Worm (Caenorhabditis elegans) whole organism, L1 larva: ENCODE results near the gene C33D9.8.

ENCODE experiments used
- C16A3.4 ChIP-seq: fragments of 150-350 bp; optimal IDR thresholded peaks from 2 replicates; lab custom pipeline; 2014; ENCODE audit warnings: missing biosample characterization, missing genetic modification characterization
- C34B4.2 ChIP-seq: sonication (generic microtip); optimal IDR thresholded peaks from 2 replicates; lab custom pipeline; 2017; ENCODE audit warnings: mild to moderate bottlenecking, missing genetic modification characterization, missing compliant biosample characterization
- F16B12.6 ChIP-seq: fragments of 150-350 bp; optimal IDR thresholded peaks from 2 replicates; lab custom pipeline; 2014; ENCODE audit warnings: missing biosample characterization, missing genetic modification characterization
- Y116A8C.19 ChIP-seq: sonication (generic microtip); optimal IDR thresholded peaks from 2 replicates; lab custom pipeline; 2016; ENCODE audit warnings: missing compliant biosample characterization, missing genetic modification characterization, borderline replicate concordance
- aha-1 ChIP-seq: fragments of 150-350 bp; optimal IDR thresholded peaks from 2 replicates; lab custom pipeline; 2014; ENCODE audit warnings: missing biosample characterization, missing genetic modification characterization
- alr-1 ChIP-seq: fragments of 200-800 bp; sonication (Bioruptor generic); optimal IDR thresholded peaks from 2 replicates; lab custom pipeline; 2018; ENCODE audit warnings: borderline replicate concordance, mild to moderate bottlenecking, missing genetic modification characterization, missing compliant biosample characterization
- ama-1 ChIP-seq: fragments of 150-350 bp; optimal IDR thresholded peaks from 2 replicates; lab custom pipeline; 2014
- blmp-1 ChIP-seq: fragments of 150-350 bp; optimal IDR thresholded peaks from 2 replicates; lab custom pipeline; 2014; ENCODE audit warnings: missing biosample characterization, missing genetic modification characterization
- ceh-63 ChIP-seq: fragments of 200-800 bp; sonication (Bioruptor generic); optimal IDR thresholded peaks from 2 replicates; lab custom pipeline; 2018; ENCODE audit warnings: mild to moderate bottlenecking, missing genetic modification characterization, missing compliant biosample characterization
- ceh-82 ChIP-seq, 3 experiments: fragments of 150-350 bp in 1 of 3; sonication (generic microtip) in 2 of 3; optimal IDR thresholded peaks; 2 replicates each; lab custom pipeline; 2014 to 2017; ENCODE audit warnings: missing biosample characterization in 3 of 3, missing genetic modification characterization in 3 of 3
- ceh-90 ChIP-seq: sonication (generic microtip); optimal IDR thresholded peaks from 2 replicates; lab custom pipeline; 2016; ENCODE audit warnings: missing genetic modification characterization, missing compliant biosample characterization
- ces-1 ChIP-seq: fragments of 150-350 bp; optimal IDR thresholded peaks from 2 replicates; lab custom pipeline; 2014; ENCODE audit warnings: missing biosample characterization, missing genetic modification reagents, missing genetic modification characterization
- dpl-1 ChIP-seq, 3 experiments: fragments of 150-350 bp in 2 of 3; sonication (generic microtip) in 1 of 3; optimal IDR thresholded peaks; 2 replicates each; lab custom pipeline; 2014 to 2017; ENCODE audit warnings: missing biosample characterization in 3 of 3, missing genetic modification characterization in 3 of 3, missing genetic modification reagents in 3 of 3
- dsc-1 ChIP-seq: sonication (generic microtip); optimal IDR thresholded peaks from 2 replicates; lab custom pipeline; 2016; ENCODE audit warnings: mild to moderate bottlenecking, missing genetic modification characterization, missing compliant biosample characterization
- efl-1 ChIP-seq, 4 experiments: fragments of 150-350 bp; optimal IDR thresholded peaks in 3 of 4; peaks in 1 of 4; 1 replicate in 1 of 4; 2 replicates in 3 of 4; lab custom pipeline; 2014; ENCODE audit warnings: missing biosample characterization in 2 of 4, missing genetic modification characterization in 2 of 4, missing genetic modification reagents in 2 of 4
- ets-5 ChIP-seq: fragments of 200-800 bp; sonication (Bioruptor generic); IDR thresholded peaks from 2 replicates; pipeline ENCODE4 v1.3.6; 2022; ENCODE audit warnings: missing genetic modification characterization, missing compliant biosample characterization
- fkh-8 ChIP-seq: sonication (generic microtip); optimal IDR thresholded peaks from 2 replicates; lab custom pipeline; 2016; ENCODE audit warnings: mild to moderate bottlenecking, missing genetic modification characterization, missing compliant biosample characterization
- hlh-4 ChIP-seq: sonication (generic microtip); optimal IDR thresholded peaks from 2 replicates; lab custom pipeline; 2016; ENCODE audit warnings: mild to moderate bottlenecking, missing genetic modification characterization, missing compliant biosample characterization
- hpl-2 ChIP-seq: fragments of 150-350 bp; optimal IDR thresholded peaks from 2 replicates; lab custom pipeline; 2014; ENCODE audit warnings: missing biosample characterization, missing genetic modification reagents, missing genetic modification characterization
- irx-1 ChIP-seq: sonication (generic microtip); optimal IDR thresholded peaks from 2 replicates; lab custom pipeline; 2016; ENCODE audit warnings: missing genetic modification characterization, missing compliant biosample characterization
- lin-13 ChIP-seq: fragments of 150-350 bp; optimal IDR thresholded peaks from 2 replicates; lab custom pipeline; 2014; ENCODE audit warnings: missing biosample characterization, missing genetic modification reagents, missing genetic modification characterization
- lin-14 ChIP-seq: fragments of 200-800 bp; sonication (Bioruptor generic); optimal IDR thresholded peaks from 2 replicates; lab custom pipeline; 2018; ENCODE audit warnings: mild to moderate bottlenecking, missing genetic modification characterization, moderate library complexity, missing compliant biosample characterization
- lin-15B ChIP-seq: fragments of 150-350 bp; sonication (generic microtip); optimal IDR thresholded peaks from 3 replicates; lab custom pipeline; 2014; ENCODE audit warnings: missing biosample characterization, missing genetic modification characterization
- lin-35 ChIP-seq, 2 experiments: fragments of 150-350 bp; optimal IDR thresholded peaks; 2 replicates each; lab custom pipeline; 2014; ENCODE audit warnings: missing biosample characterization in 2 of 2, missing genetic modification characterization in 2 of 2, missing genetic modification reagents in 2 of 2
- lir-3 ChIP-seq: sonication (generic microtip); optimal IDR thresholded peaks from 2 replicates; lab custom pipeline; 2016; ENCODE audit warnings: mild to moderate bottlenecking, missing genetic modification characterization, moderate library complexity, missing compliant biosample characterization; ENCODE audit not compliant: poor library complexity
- mab-9 ChIP-seq: fragments of 200-800 bp; sonication (Bioruptor generic); IDR thresholded peaks from 2 replicates; pipeline ENCODE4 v1.3.6; 2022; ENCODE audit warnings: missing genetic modification reagents, missing genetic modification characterization, missing compliant biosample characterization
- mdl-1 ChIP-seq, 2 experiments: fragments of 150-350 bp; optimal IDR thresholded peaks; 2 replicates each; lab custom pipeline; 2014 to 2017; ENCODE audit warnings: missing biosample characterization in 2 of 2, missing genetic modification characterization in 2 of 2, inconsistent platforms in 1 of 2
- mef-2 ChIP-seq: fragments of 150-350 bp; optimal IDR thresholded peaks from 2 replicates; lab custom pipeline; 2014; ENCODE audit warnings: missing biosample characterization, missing genetic modification characterization
- mep-1 ChIP-seq: fragments of 150-350 bp; optimal IDR thresholded peaks from 2 replicates; lab custom pipeline; 2014; ENCODE audit warnings: missing biosample characterization, missing genetic modification characterization
- nhr-12 ChIP-seq: sonication (generic microtip); optimal IDR thresholded peaks from 2 replicates; lab custom pipeline; 2017; ENCODE audit warnings: missing biosample characterization, missing genetic modification characterization
- nhr-237 ChIP-seq: fragments of 150-350 bp; optimal IDR thresholded peaks from 2 replicates; lab custom pipeline; 2014; ENCODE audit warnings: missing biosample characterization, missing genetic modification characterization
- nhr-28 ChIP-seq: fragments of 150-350 bp; optimal IDR thresholded peaks from 2 replicates; lab custom pipeline; 2014; ENCODE audit warnings: missing biosample characterization, missing genetic modification characterization
- nhr-71 ChIP-seq: sonication (generic microtip); optimal IDR thresholded peaks from 2 replicates; lab custom pipeline; 2016; ENCODE audit warnings: mild to moderate bottlenecking, missing genetic modification characterization, moderate library complexity, missing compliant biosample characterization
- nhr-76 ChIP-seq: sonication (generic microtip); optimal IDR thresholded peaks from 2 replicates; lab custom pipeline; 2017; ENCODE audit warnings: missing biosample characterization, missing genetic modification characterization
- nhr-84 ChIP-seq: sonication (generic microtip); optimal IDR thresholded peaks from 2 replicates; lab custom pipeline; 2017; ENCODE audit warnings: missing biosample characterization, missing genetic modification characterization
- nhr-90 ChIP-seq: sonication (generic microtip); optimal IDR thresholded peaks from 2 replicates; lab custom pipeline; 2016; ENCODE audit warnings: mild to moderate bottlenecking, missing genetic modification characterization, missing compliant biosample characterization; ENCODE audit not compliant: poor library complexity
- pax-3 ChIP-seq: fragments of 200-800 bp; sonication (Bioruptor generic); optimal IDR thresholded peaks from 2 replicates; lab custom pipeline; 2018; ENCODE audit warnings: mild to moderate bottlenecking, missing genetic modification characterization, moderate library complexity, missing compliant biosample characterization
- rnt-1 ChIP-seq: sonication (generic microtip); optimal IDR thresholded peaks from 2 replicates; lab custom pipeline; 2016; ENCODE audit warnings: mild to moderate bottlenecking, missing genetic modification characterization, moderate library complexity, missing compliant biosample characterization
- skn-1 ChIP-seq: fragments of 150-350 bp; optimal IDR thresholded peaks from 2 replicates; lab custom pipeline; 2014; ENCODE audit warnings: missing biosample characterization, missing genetic modification characterization
- snpc-4 ChIP-seq: fragments of 150-350 bp; optimal IDR thresholded peaks from 2 replicates; lab custom pipeline; 2014; ENCODE audit warnings: missing biosample characterization, missing genetic modification characterization
- sox-4 ChIP-seq: sonication (generic microtip); optimal IDR thresholded peaks from 2 replicates; lab custom pipeline; 2016; ENCODE audit warnings: missing genetic modification characterization, missing compliant biosample characterization
- unc-30 ChIP-seq: sonication (generic microtip); optimal IDR thresholded peaks from 2 replicates; lab custom pipeline; 2017; ENCODE audit warnings: missing biosample characterization, missing genetic modification characterization
- unc-86 ChIP-seq: sonication (generic microtip); optimal IDR thresholded peaks from 2 replicates; lab custom pipeline; 2016; ENCODE audit warnings: missing genetic modification characterization, missing compliant biosample characterization
- unc-98 ChIP-seq: fragments of 200-800 bp; sonication (Bioruptor generic); IDR thresholded peaks from 2 replicates; pipeline ENCODE4 v1.3.6; 2022; ENCODE audit warnings: missing genetic modification characterization, missing compliant biosample characterization
- zag-1 ChIP-seq: fragments of 150-350 bp; optimal IDR thresholded peaks from 2 replicates; lab custom pipeline; 2014; ENCODE audit warnings: missing biosample characterization, missing genetic modification characterization
- ztf-4 ChIP-seq: fragments of 150-350 bp; optimal IDR thresholded peaks from 2 replicates; lab custom pipeline; 2014; ENCODE audit warnings: missing biosample characterization, missing genetic modification characterization

The C33D9.8 gene

ce11 chrIV:8762471-8762870 lies 24.1 kb downstream of the C33D9.8 start (continued):
- peak; percentile 53 for TF ChIP-seq nhr-71 (tag; lab: Kevin White, UChicago)
- TF ChIP-seq lin-13 = no peak
- TF ChIP-seq efl-1 (optimal IDR thresholded peaks at IDR 0.05; lab: Kevin White, UChicago) = peak; percentile 43 to 56
- peak in 1 of 2 experiments; percentile 9 for TF ChIP-seq efl-1 (GFP tag; optimal IDR thresholded peaks at IDR 0.05 in 1 of 2; lab: Kevin White, UChicago)
- no peak for TF ChIP-seq blmp-1 (tag; lab: Kevin White, UChicago)
- no peak for TF ChIP-seq pax-3 (tag; lab: Kevin White, UChicago)
- peak in 1 of 3 experiments; percentile 32 for TF ChIP-seq dpl-1 (GFP tag; optimal IDR thresholded peaks at IDR 0.05; lab: Kevin White, UChicago)
- TF ChIP-seq skn-1 (tag; lab: Kevin White, UChicago) = peak; percentile 11
- no peak for TF ChIP-seq hpl-2
- no peak for TF ChIP-seq mab-9
- TF ChIP-seq nhr-90 (tag; lab: Kevin White, UChicago) = no peak
- no peak for TF ChIP-seq lir-3 (tag; lab: Kevin White, UChicago)
- TF ChIP-seq ceh-90 = no peak
- peak; percentile 92 for TF ChIP-seq dsc-1
- no peak for TF ChIP-seq C34B4.2 (tag; lab: Kevin White, UChicago)
- TF ChIP-seq ztf-4 = no peak
- no peak for TF ChIP-seq sox-4 (tag; lab: Kevin White, UChicago)
- TF ChIP-seq unc-98 (GFP tag; lab: Robert Waterston, UW) = no peak
- no peak for TF ChIP-seq alr-1
- no peak for TF ChIP-seq nhr-76 (tag; lab: Kevin White, UChicago)
- no peak for TF ChIP-seq F16B12.6
- TF ChIP-seq nhr-84 = no peak
- no peak for TF ChIP-seq ceh-63 (GFP tag; lab: Kevin White, UChicago)
- no peak for TF ChIP-seq hlh-4 (tag; lab: Kevin White, UChicago)
- no peak for TF ChIP-seq ces-1 (GFP tag; lab: Kevin White, UChicago)
- TF ChIP-seq lin-14 (GFP tag; lab: Kevin White, UChicago) = peak; percentile 92
- TF ChIP-seq nhr-237 = no peak
- TF ChIP-seq nhr-28 (tag; lab: Kevin White, UChicago) = no peak
- TF ChIP-seq unc-30 (tag; lab: Kevin White, UChicago) = no peak
- peak; percentile 48 for TF ChIP-seq zag-1 (tag; lab: Kevin White, UChicago)
- TF ChIP-seq unc-86 (tag; lab: Kevin White, UChicago) = peak; percentile 49
- TF ChIP-seq nhr-12 (tag; lab: Kevin White, UChicago) = no peak
- TF ChIP-seq aha-1 (tag; lab: Kevin White, UChicago) = no peak
- TF ChIP-seq snpc-4 (tag; lab: Kevin White, UChicago) = no peak
- no peak for TF ChIP-seq mef-2 (tag; lab: Kevin White, UChicago)
- TF ChIP-seq ama-1 = no peak
- TF ChIP-seq ets-5 (GFP tag; lab: Robert Waterston, UW) = no peak
- no peak for TF ChIP-seq mdl-1 (tag; optimal IDR thresholded peaks at IDR 0.05; lab: Kevin White, UChicago)
- peak; percentile 15 to 66 (median 34) for TF ChIP-seq ceh-82 (tag; optimal IDR thresholded peaks at IDR 0.05; lab: Kevin White, UChicago)
- peak; percentile 24 for TF ChIP-seq irx-1 (tag; lab: Kevin White, UChicago)
- TF ChIP-seq mep-1 (tag; lab: Kevin White, UChicago) = no peak
- TF ChIP-seq C16A3.4 (tag; lab: Kevin White, UChicago) = no peak
- no peak for TF ChIP-seq lin-15B (tag; lab: Kevin White, UChicago)
- TF ChIP-seq lin-35 (GFP tag; optimal IDR thresholded peaks at IDR 0.05; lab: Kevin White, UChicago) = peak in 1 of 2 experiments; percentile 43
- TF ChIP-seq Y116A8C.19 = no peak
- TF ChIP-seq fkh-8 (tag; lab: Kevin White, UChicago) = peak; percentile 47
- no peak for TF ChIP-seq rnt-1 (tag; lab: Kevin White, UChicago)
